Worm (Caenorhabditis elegans) whole organism, L1 larva: ENCODE results near the gene nhr-117.

Source experiments
- C04F5.9 ChIP-seq: sonication (generic microtip); optimal IDR thresholded peaks from 2 replicates; lab custom pipeline; 2016; ENCODE audit warnings: missing genetic modification characterization, missing compliant biosample characterization
- C16A3.4 ChIP-seq: fragments of 150-350 bp; optimal IDR thresholded peaks from 2 replicates; lab custom pipeline; 2014; ENCODE audit warnings: missing biosample characterization, missing genetic modification characterization
- alr-1 ChIP-seq: fragments of 200-800 bp; sonication (Bioruptor generic); optimal IDR thresholded peaks from 2 replicates; lab custom pipeline; 2018; ENCODE audit warnings: borderline replicate concordance, mild to moderate bottlenecking, missing genetic modification characterization, missing compliant biosample characterization
- aly-2 ChIP-seq: fragments of 150-350 bp; optimal IDR thresholded peaks from 2 replicates; lab custom pipeline; 2014; ENCODE audit warnings: missing biosample characterization, missing genetic modification characterization
- ama-1 ChIP-seq: fragments of 150-350 bp; optimal IDR thresholded peaks from 2 replicates; lab custom pipeline; 2014
- blmp-1 ChIP-seq: fragments of 150-350 bp; optimal IDR thresholded peaks from 2 replicates; lab custom pipeline; 2014; ENCODE audit warnings: missing biosample characterization, missing genetic modification characterization
- ceh-8 ChIP-seq: fragments of 200-800 bp; sonication (Bioruptor generic); optimal IDR thresholded peaks from 2 replicates; lab custom pipeline; 2018; ENCODE audit warnings: mild to moderate bottlenecking, missing genetic modification characterization, moderate library complexity, missing compliant biosample characterization
- ceh-82 ChIP-seq, 3 experiments: fragments of 150-350 bp in 1 of 3; sonication (generic microtip) in 2 of 3; optimal IDR thresholded peaks; 2 replicates each; lab custom pipeline; 2014 to 2017; ENCODE audit warnings: missing biosample characterization in 3 of 3, missing genetic modification characterization in 3 of 3
- ceh-88 ChIP-seq: fragments of 200-800 bp; sonication (Bioruptor generic); IDR thresholded peaks from 2 replicates; pipeline ENCODE4 v1.3.6; 2022; ENCODE audit warnings: missing genetic modification characterization, missing compliant biosample characterization
- ceh-90 ChIP-seq: sonication (generic microtip); optimal IDR thresholded peaks from 2 replicates; lab custom pipeline; 2016; ENCODE audit warnings: missing genetic modification characterization, missing compliant biosample characterization
- ces-1 ChIP-seq: fragments of 150-350 bp; optimal IDR thresholded peaks from 2 replicates; lab custom pipeline; 2014; ENCODE audit warnings: missing biosample characterization, missing genetic modification reagents, missing genetic modification characterization
- dpl-1 ChIP-seq, 3 experiments: fragments of 150-350 bp in 2 of 3; sonication (generic microtip) in 1 of 3; optimal IDR thresholded peaks; 2 replicates each; lab custom pipeline; 2014 to 2017; ENCODE audit warnings: missing biosample characterization in 3 of 3, missing genetic modification characterization in 3 of 3, missing genetic modification reagents in 3 of 3
- efl-1 ChIP-seq, 4 experiments: fragments of 150-350 bp; optimal IDR thresholded peaks in 3 of 4; peaks in 1 of 4; 1 replicate in 1 of 4; 2 replicates in 3 of 4; lab custom pipeline; 2014; ENCODE audit warnings: missing biosample characterization in 2 of 4, missing genetic modification characterization in 2 of 4, missing genetic modification reagents in 2 of 4
- efl-3 ChIP-seq: fragments of 200-800 bp; sonication (Bioruptor generic); optimal IDR thresholded peaks from 2 replicates; lab custom pipeline; 2018; ENCODE audit warnings: mild to moderate bottlenecking, missing genetic modification characterization, missing compliant biosample characterization
- fos-1 ChIP-seq: fragments of 150-350 bp; optimal IDR thresholded peaks from 2 replicates; lab custom pipeline; 2014; ENCODE audit warnings: missing biosample characterization, missing genetic modification characterization
- hlh-4 ChIP-seq: sonication (generic microtip); optimal IDR thresholded peaks from 2 replicates; lab custom pipeline; 2016; ENCODE audit warnings: mild to moderate bottlenecking, missing genetic modification characterization, missing compliant biosample characterization
- jun-1 ChIP-seq: fragments of 150-350 bp; optimal IDR thresholded peaks from 2 replicates; lab custom pipeline; 2014; ENCODE audit warnings: missing biosample characterization, missing genetic modification reagents, missing genetic modification characterization
- lin-14 ChIP-seq: fragments of 200-800 bp; sonication (Bioruptor generic); optimal IDR thresholded peaks from 2 replicates; lab custom pipeline; 2018; ENCODE audit warnings: mild to moderate bottlenecking, missing genetic modification characterization, moderate library complexity, missing compliant biosample characterization
- lin-35 ChIP-seq, 2 experiments: fragments of 150-350 bp; optimal IDR thresholded peaks; 2 replicates each; lab custom pipeline; 2014; ENCODE audit warnings: missing biosample characterization in 2 of 2, missing genetic modification characterization in 2 of 2, missing genetic modification reagents in 2 of 2
- lin-39 ChIP-seq: fragments of 150-350 bp; optimal IDR thresholded peaks from 2 replicates; lab custom pipeline; 2014; ENCODE audit warnings: missing biosample characterization, missing genetic modification reagents, missing genetic modification characterization
- lsy-2 ChIP-seq, 2 experiments: fragments of 150-350 bp; optimal IDR thresholded peaks; 2 replicates each; lab custom pipeline; 2014; ENCODE audit warnings: missing biosample characterization in 2 of 2, missing genetic modification characterization in 2 of 2
- mdl-1 ChIP-seq, 2 experiments: fragments of 150-350 bp; optimal IDR thresholded peaks; 2 replicates each; lab custom pipeline; 2014 to 2017; ENCODE audit warnings: missing biosample characterization in 2 of 2, missing genetic modification characterization in 2 of 2, inconsistent platforms in 1 of 2
- mep-1 ChIP-seq: fragments of 150-350 bp; optimal IDR thresholded peaks from 2 replicates; lab custom pipeline; 2014; ENCODE audit warnings: missing biosample characterization, missing genetic modification characterization
- nhr-11 ChIP-seq: fragments of 150-350 bp; optimal IDR thresholded peaks from 2 replicates; lab custom pipeline; 2014; ENCODE audit warnings: missing biosample characterization, missing genetic modification characterization
- nhr-12 ChIP-seq: sonication (generic microtip); optimal IDR thresholded peaks from 2 replicates; lab custom pipeline; 2017; ENCODE audit warnings: missing biosample characterization, missing genetic modification characterization
- nhr-20 ChIP-seq: sonication (generic microtip); optimal IDR thresholded peaks from 2 replicates; lab custom pipeline; 2016; ENCODE audit warnings: mild to moderate bottlenecking, missing genetic modification characterization, missing compliant biosample characterization
- nhr-237 ChIP-seq: fragments of 150-350 bp; optimal IDR thresholded peaks from 2 replicates; lab custom pipeline; 2014; ENCODE audit warnings: missing biosample characterization, missing genetic modification characterization
- nhr-28 ChIP-seq: fragments of 150-350 bp; optimal IDR thresholded peaks from 2 replicates; lab custom pipeline; 2014; ENCODE audit warnings: missing biosample characterization, missing genetic modification characterization
- nhr-71 ChIP-seq: sonication (generic microtip); optimal IDR thresholded peaks from 2 replicates; lab custom pipeline; 2016; ENCODE audit warnings: mild to moderate bottlenecking, missing genetic modification characterization, moderate library complexity, missing compliant biosample characterization
- nhr-77 ChIP-seq: fragments of 150-350 bp; optimal IDR thresholded peaks from 2 replicates; lab custom pipeline; 2014; ENCODE audit warnings: missing biosample characterization, missing genetic modification characterization
- nhr-84 ChIP-seq: sonication (generic microtip); optimal IDR thresholded peaks from 2 replicates; lab custom pipeline; 2017; ENCODE audit warnings: missing biosample characterization, missing genetic modification characterization
- nhr-85 ChIP-seq: sonication (generic microtip); peaks from one replicate; lab custom pipeline; 2016; ENCODE audit warnings: missing genetic modification characterization, inconsistent platforms, missing compliant biosample characterization
- pag-3 ChIP-seq: sonication (generic microtip); optimal IDR thresholded peaks from 2 replicates; lab custom pipeline; 2017; ENCODE audit warnings: missing genetic modification characterization, mild to moderate bottlenecking, missing compliant biosample characterization, antibody characterized with exemption, borderline replicate concordance; ENCODE audit not compliant: insufficient read depth
- skn-1 ChIP-seq: fragments of 150-350 bp; optimal IDR thresholded peaks from 2 replicates; lab custom pipeline; 2014; ENCODE audit warnings: missing biosample characterization, missing genetic modification characterization
- snu-23 ChIP-seq: sonication (generic microtip); optimal IDR thresholded peaks from 2 replicates; lab custom pipeline; 2016; ENCODE audit warnings: missing genetic modification characterization, missing compliant biosample characterization
- sox-4 ChIP-seq: sonication (generic microtip); optimal IDR thresholded peaks from 2 replicates; lab custom pipeline; 2016; ENCODE audit warnings: missing genetic modification characterization, missing compliant biosample characterization
- sptf-1 ChIP-seq: fragments of 150-350 bp; optimal IDR thresholded peaks from 2 replicates; lab custom pipeline; 2014; ENCODE audit warnings: missing biosample characterization, missing genetic modification characterization
- swsn-7 ChIP-seq: sonication (generic microtip); optimal IDR thresholded peaks from 2 replicates; lab custom pipeline; 2016; ENCODE audit warnings: missing genetic modification characterization, missing compliant biosample characterization
- tbx-2 ChIP-seq: sonication (generic microtip); optimal IDR thresholded peaks from 2 replicates; lab custom pipeline; 2016; ENCODE audit warnings: missing genetic modification characterization, missing compliant biosample characterization
- tlp-1 ChIP-seq: fragments of 150-350 bp; optimal IDR thresholded peaks from 2 replicates; lab custom pipeline; 2014; ENCODE audit warnings: missing biosample characterization, missing genetic modification characterization
- unc-98 ChIP-seq: fragments of 200-800 bp; sonication (Bioruptor generic); IDR thresholded peaks from 2 replicates; pipeline ENCODE4 v1.3.6; 2022; ENCODE audit warnings: missing genetic modification characterization, missing compliant biosample characterization
- vab-15 ChIP-seq: sonication (generic microtip); optimal IDR thresholded peaks from 2 replicates; lab custom pipeline; 2017; ENCODE audit warnings: missing genotype, mild to moderate bottlenecking, missing genetic modification characterization, missing compliant biosample characterization
- ztf-11 ChIP-seq, 2 experiments: sonication (generic microtip); optimal IDR thresholded peaks; 2 replicates each; lab custom pipeline; 2016 to 2017; ENCODE audit warnings: missing genetic modification characterization in 2 of 2, missing biosample characterization in 1 of 2, missing compliant biosample characterization in 1 of 2
- ztf-4 ChIP-seq: fragments of 150-350 bp; optimal IDR thresholded peaks from 2 replicates; lab custom pipeline; 2014; ENCODE audit warnings: missing biosample characterization, missing genetic modification characterization

nhr-117 gene

ce11 chrV:1631717-1632116 lies 10.4 kb upstream of the nhr-117 start, which contains the start of gene irld-17:
TSS of gene irld-17 (plus strand) at chrV:1632017.
- TF ChIP-seq efl-1 (optimal IDR thresholded peaks at IDR 0.05; lab: Kevin White, UChicago) (no peak), efl-1 (GFP tag; optimal IDR thresholded peaks at IDR 0.05 in 1 of 2; lab: Kevin White, UChicago) (peak in 1 of 2 experiments; percentile 67), ceh-8 (GFP tag; lab: Kevin White, UChicago) (no peak)

- no peak for TF ChIP-seq ztf-11 (tag; optimal IDR thresholded peaks at IDR 0.05; lab: Kevin White, UChicago)
- TF ChIP-seq vab-15 (tag; lab: Kevin White, UChicago) = no peak
- TF ChIP-seq ztf-4 = no peak
- no peak for TF ChIP-seq tlp-1 (tag; lab: Kevin White, UChicago)
Observed at ce11 chrV:1631148-1631547, 9.8 kb upstream of the nhr-117 start, which contains the start of gene Y46H3D.8. TSS of gene Y46H3D.8 (minus strand) at chrV:1631248.

- TF ChIP-seq blmp-1 (tag; lab: Kevin White, UChicago) (peak; percentile 18), nhr-12 (tag; lab: Kevin White, UChicago) (no peak), ceh-90 (no peak), nhr-20 (peak; percentile 54), lin-35 (GFP tag; optimal IDR thresholded peaks at IDR 0.05; lab: Kevin White, UChicago) (peak in 1 of 2 experiments; percentile 6), nhr-71 (tag; lab: Kevin White, UChicago) (peak; percentile 31), hlh-4 (tag; lab: Kevin White, UChicago) (no peak), C04F5.9 (tag; lab: Kevin White, UChicago) (no peak), nhr-11 (tag; lab: Kevin White, UChicago) (no peak), nhr-77 (tag; lab: Kevin White, UChicago) (peak; percentile 96), vab-15 (tag; lab: Kevin White, UChicago) (no peak), ceh-88 (GFP tag; lab: Robert Waterston, UW) (no peak), jun-1 (tag; lab: Kevin White, UChicago) (no peak), snu-23 (GFP tag; lab: Kevin White, UChicago) (peak; percentile 29), nhr-237 (tag; lab: Kevin White, UChicago) (no peak), nhr-85 (tag; lab: Kevin White, UChicago) (peak; percentile 63), alr-1 (no peak), C16A3.4 (tag; lab: Kevin White, UChicago) (no peak)
Observed at ce11 chrV:1629329-1629728, 8.0 kb upstream of the nhr-117 start, which contains the start of gene nhr-238. TSS of gene nhr-238 (minus strand) at chrV:1629432.

ce11 chrV:1627269-1627668 lies 5.9 kb upstream of the nhr-117 start:
- peak; percentile 95 for TF ChIP-seq lin-14 (GFP tag; lab: Kevin White, UChicago)
- peak in 2 of 3 experiments; percentile 10 to 17 for TF ChIP-seq ceh-82 (tag; optimal IDR thresholded peaks at IDR 0.05; lab: Kevin White, UChicago)
- TF ChIP-seq dpl-1 (GFP tag; optimal IDR thresholded peaks at IDR 0.05; lab: Kevin White, UChicago) = peak in 2 of 3 experiments; percentile 3
- TF ChIP-seq sox-4 (tag; lab: Kevin White, UChicago) = no peak
- no peak for TF ChIP-seq pag-3
- peak; percentile 27 for TF ChIP-seq mep-1 (tag; lab: Kevin White, UChicago)
- peak; percentile 67 for TF ChIP-seq nhr-71 (tag; lab: Kevin White, UChicago)
- TF ChIP-seq C16A3.4 (tag; lab: Kevin White, UChicago) = no peak
- TF ChIP-seq efl-1 (optimal IDR thresholded peaks at IDR 0.05; lab: Kevin White, UChicago) = peak; percentile 5 to 6
- no peak for TF ChIP-seq efl-1 (GFP tag; optimal IDR thresholded peaks at IDR 0.05 in 1 of 2; lab: Kevin White, UChicago)
- TF ChIP-seq blmp-1 (tag; lab: Kevin White, UChicago) = peak; percentile 65
- TF ChIP-seq unc-98 (GFP tag; lab: Robert Waterston, UW) = no peak
- TF ChIP-seq tbx-2 = peak; percentile 45
- TF ChIP-seq efl-3 (GFP tag; lab: Kevin White, UChicago) = no peak
- no peak for TF ChIP-seq swsn-7 (tag; lab: Kevin White, UChicago)
- TF ChIP-seq vab-15 (tag; lab: Kevin White, UChicago) = no peak
- TF ChIP-seq nhr-11 (tag; lab: Kevin White, UChicago) = peak; percentile 3
- no peak for TF ChIP-seq sptf-1
- TF ChIP-seq nhr-237 (tag; lab: Kevin White, UChicago) = no peak
- peak in 1 of 2 experiments; percentile 49 for TF ChIP-seq mdl-1 (tag; optimal IDR thresholded peaks at IDR 0.05; lab: Kevin White, UChicago)
- TF ChIP-seq ztf-11 (tag; optimal IDR thresholded peaks at IDR 0.05; lab: Kevin White, UChicago) = no peak
- TF ChIP-seq ama-1 (lab: Kevin White, UChicago) = no peak
- TF ChIP-seq nhr-28 (tag; lab: Kevin White, UChicago) = peak; percentile 83
- no peak for TF ChIP-seq nhr-84
- no peak for TF ChIP-seq aly-2 (tag; lab: Kevin White, UChicago)
- TF ChIP-seq hlh-4 (tag; lab: Kevin White, UChicago) = no peak
- no peak for TF ChIP-seq ceh-8 (GFP tag; lab: Kevin White, UChicago)
- TF ChIP-seq lin-35 (GFP tag; optimal IDR thresholded peaks at IDR 0.05; lab: Kevin White, UChicago) = peak in 1 of 2 experiments; percentile 57
- TF ChIP-seq jun-1 (tag; lab: Kevin White, UChicago) = peak; percentile 35
- peak; percentile 83 for TF ChIP-seq nhr-20
- TF ChIP-seq fos-1 = no peak
- TF ChIP-seq skn-1 (tag; lab: Kevin White, UChicago) = peak; percentile 81
- TF ChIP-seq lin-39 = no peak
- peak; percentile 53 for TF ChIP-seq ztf-4
- no peak for TF ChIP-seq ces-1
- TF ChIP-seq lsy-2 (tag; optimal IDR thresholded peaks at IDR 0.05; lab: Kevin White, UChicago) = peak in 1 of 2 experiments; percentile 25
